Fruit fly (Drosophila melanogaster): Measurements from ENCODE around the gene unc-13-4A.

The unc-13-4A gene

DNA sequence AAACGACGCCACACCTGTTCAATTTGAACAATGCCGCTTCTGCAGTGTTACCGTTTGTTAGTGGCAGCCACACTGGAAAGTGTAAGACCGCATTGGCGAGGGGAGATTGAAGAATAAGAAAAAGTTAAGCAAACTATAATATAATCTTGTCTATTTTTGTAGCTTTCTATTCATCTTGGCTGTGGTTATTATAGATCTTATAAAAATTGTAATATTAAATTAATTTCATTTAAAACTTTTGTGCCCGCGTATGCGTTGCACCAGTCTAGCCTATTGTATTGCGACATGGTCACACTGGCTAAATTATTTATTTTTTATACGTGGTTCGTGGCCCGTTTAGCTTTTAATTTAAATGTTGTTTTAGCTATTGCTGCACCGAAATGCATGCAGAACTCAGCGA lies 10.7 kb upstream of the unc-13-4A start, which contains the start of the genes RhoGEF4 and Rint1 (continued):
- no peak for TF ChIP-seq cg (GFP tag; optimal IDR thresholded peaks at IDR 0.05)
- no peak for TF ChIP-seq CG1832 (GFP tag; optimal IDR thresholded peaks at IDR 0.05)
- TF ChIP-seq kni (GFP tag; optimal IDR thresholded peaks at IDR 0.05): no peak
- no peak for TF ChIP-seq lbe (GFP tag; optimal IDR thresholded peaks at IDR 0.05)
- TF ChIP-seq CG5953 (GFP tag; IDR thresholded peaks at IDR 0.05): 0 out of 2 replicates have a peak, but pooled peaks have one; percentile 7
- TF ChIP-seq Bteb2 (GFP tag; optimal IDR thresholded peaks at IDR 0.05): peak; percentile 37
- TF ChIP-seq bigmax (GFP tag; optimal IDR thresholded peaks at IDR 0.05): no peak
- peak; percentile 77 for TF ChIP-seq Abd-B (GFP tag; optimal IDR thresholded peaks at IDR 0.05)
- TF ChIP-seq sim (GFP tag; IDR thresholded peaks at IDR 0.05): no peak
- no peak for TF ChIP-seq CG4707 (GFP tag; optimal IDR thresholded peaks at IDR 0.05)
- TF ChIP-seq CG13424 (tag; optimal IDR thresholded peaks at IDR 0.05): peak; percentile 75
- TF ChIP-seq pnt (GFP tag; optimal IDR thresholded peaks at IDR 0.05): peak; percentile 17
- peak; percentile 6 for TF ChIP-seq CG3281 (GFP tag; optimal IDR thresholded peaks at IDR 0.05)
- no peak for TF ChIP-seq bbx (GFP tag; IDR thresholded peaks at IDR 0.05; ENCODE audit: partially characterized antibody)
- peak; percentile 82 for TF ChIP-seq vvl (GFP tag; IDR thresholded peaks at IDR 0.05)
- no peak for TF ChIP-seq CG12744 (GFP tag; optimal IDR thresholded peaks at IDR 0.05)
- no peak for TF ChIP-seq wek (GFP tag; optimal IDR thresholded peaks at IDR 0.05)
- peak; percentile 28 for TF ChIP-seq Six4 (GFP tag; optimal IDR thresholded peaks at IDR 0.05)
- peak; percentile 73 for TF ChIP-seq sug (tag; optimal IDR thresholded peaks at IDR 0.05)
- TF ChIP-seq CG7786 (GFP tag; optimal IDR thresholded peaks at IDR 0.05): peak; percentile 38
- no peak for TF ChIP-seq Doc2 (GFP tag; IDR thresholded peaks at IDR 0.05)
- no peak for TF ChIP-seq so (GFP tag; IDR thresholded peaks at IDR 0.05)
- TF ChIP-seq CG14860 (GFP tag; IDR thresholded peaks at IDR 0.05; ENCODE audit: partially characterized antibody): no peak
- TF ChIP-seq CG13287 (GFP tag; IDR thresholded peaks at IDR 0.05; ENCODE audit: partially characterized antibody): peak; percentile 55; the same call in 1 of the 2 replicates
- TF ChIP-seq tup (GFP tag; optimal IDR thresholded peaks at IDR 0.05): peak; percentile 60
- no peak for TF ChIP-seq sc (optimal IDR thresholded peaks at IDR 0.05)
- peak; percentile 48 for TF ChIP-seq sc (GFP tag; optimal IDR thresholded peaks at IDR 0.05)
- peak; percentile 73; the same call in 2 of the 3 replicates for TF ChIP-seq Optix (GFP tag; IDR thresholded peaks at IDR 0.05)
- TF ChIP-seq CG13296 (GFP tag; optimal IDR thresholded peaks at IDR 0.05): no peak
- no peak for TF ChIP-seq gcm2 (GFP tag; optimal IDR thresholded peaks at IDR 0.05)
- TF ChIP-seq hb (GFP tag; IDR thresholded peaks at IDR 0.05; ENCODE audit: partially characterized antibody): no peak
- TF ChIP-seq HLH3B (GFP tag; IDR thresholded peaks at IDR 0.05): peak; percentile 52; the same call in 1 of the 2 replicates
- TF ChIP-seq CG8290 (GFP tag; optimal IDR thresholded peaks at IDR 0.05): peak; percentile 75
- peak in 1 of 2 experiments; percentile 67 for TF ChIP-seq CG8290 (tag; optimal IDR thresholded peaks at IDR 0.05)
- TF ChIP-seq E2f1 (GFP tag; IDR thresholded peaks at IDR 0.05): peak; percentile 80
- TF ChIP-seq insv (GFP tag; optimal IDR thresholded peaks at IDR 0.05): no peak
- no peak for TF ChIP-seq Dll (GFP tag; IDR thresholded peaks at IDR 0.05; ENCODE audit: partially characterized antibody)
- TF ChIP-seq dysf (GFP tag; IDR thresholded peaks at IDR 0.05): peak; percentile 79
- TF ChIP-seq gsb-n (tag; optimal IDR thresholded peaks at IDR 0.05): no peak
- TF ChIP-seq ato (GFP tag; IDR thresholded peaks at IDR 0.05; ENCODE audit: partially characterized antibody): no peak
- peak; percentile 65; the same call in 1 of the 2 replicates for TF ChIP-seq danr (GFP tag; IDR thresholded peaks at IDR 0.05)
- TF ChIP-seq Dip2 (GFP tag; IDR thresholded peaks at IDR 0.05): no peak
- peak; percentile 84 for TF ChIP-seq nmo (GFP tag; optimal IDR thresholded peaks at IDR 0.05)
- no peak for TF ChIP-seq pan (optimal IDR thresholded peaks at IDR 0.05)
- TF ChIP-seq pan (GFP tag; optimal IDR thresholded peaks at IDR 0.05 in 1 of 2, IDR thresholded peaks at IDR 0.05 in 1 of 2): peak in 1 of 2 experiments; percentile 74
- no peak for TF ChIP-seq HmgD (GFP tag; optimal IDR thresholded peaks at IDR 0.05)
- TF ChIP-seq CG11695 (GFP tag; IDR thresholded peaks at IDR 0.05): no peak
- peak; percentile 54; the same call in 1 of the 2 replicates for TF ChIP-seq H2.0 (GFP tag; IDR thresholded peaks at IDR 0.05)
- peak; percentile 81 for TF ChIP-seq Hr3 (GFP tag; optimal IDR thresholded peaks at IDR 0.05)
- 0 out of 3 replicates have a peak, but pooled peaks have one; percentile 41 for TF ChIP-seq ase (GFP tag; IDR thresholded peaks at IDR 0.05)
- peak; percentile 97 for TF ChIP-seq E2f2 (GFP tag; IDR thresholded peaks at IDR 0.05)
- TF ChIP-seq trh (GFP tag; optimal IDR thresholded peaks at IDR 0.05): no peak
